Worm (Caenorhabditis elegans) whole organism, midembryonic: ENCODE data around the gene dgk-2.

Source experiments
- T22C8.4 ChIP-seq: fragments of 200-800 bp; sonication (Bioruptor generic); IDR thresholded peaks from 2 replicates; pipeline ENCODE4 v1.3.6; 2022; ENCODE audit warnings: missing genetic modification characterization, missing compliant biosample characterization
- cog-1 ChIP-seq: sonication (generic microtip); optimal IDR thresholded peaks from 2 replicates; lab custom pipeline; 2016; ENCODE audit warnings: missing genetic modification characterization, missing compliant biosample characterization
- flt-1 ChIP-seq: fragments of 200-800 bp; sonication (Bioruptor generic); IDR thresholded peaks from 2 replicates; pipeline ENCODE4 v1.3.6; 2022; ENCODE audit warnings: missing genetic modification characterization, missing compliant biosample characterization
- klf-2 ChIP-seq: fragments of 200-800 bp; sonication (Bioruptor generic); conservative IDR thresholded peaks from 2 replicates; pipeline ENCODE4 v1.3.6; 2022; ENCODE audit warnings: missing genetic modification reagents, missing genetic modification characterization, missing compliant biosample characterization
- med-1 ChIP-seq: sonication (generic microtip); optimal IDR thresholded peaks from 2 replicates; lab custom pipeline; 2017; ENCODE audit warnings: missing genetic modification characterization, mild to moderate bottlenecking, missing compliant biosample characterization, antibody characterized with exemption, missing genetic modification reagents; ENCODE audit not compliant: insufficient read depth
- ref-1 ChIP-seq: fragments of 200-800 bp; sonication (Bioruptor generic); conservative IDR thresholded peaks from 2 replicates; pipeline ENCODE4 v1.3.6; 2022; ENCODE audit warnings: missing genetic modification reagents, missing genetic modification characterization, missing compliant biosample characterization
- tab-1 ChIP-seq: fragments of 200-800 bp; sonication (Bioruptor generic); IDR thresholded peaks from 2 replicates; pipeline ENCODE4 v1.3.6; 2022; ENCODE audit warnings: missing genetic modification characterization, missing compliant biosample characterization
- ztf-23 ChIP-seq: fragments of 200-800 bp; sonication (Bioruptor generic); IDR thresholded peaks from 2 replicates; pipeline ENCODE4 v1.3.6; 2022; ENCODE audit warnings: missing genetic modification reagents, missing genetic modification characterization, missing compliant biosample characterization
- ztf-29 ChIP-seq: fragments of 200-800 bp; sonication (Bioruptor generic); IDR thresholded peaks from 2 replicates; pipeline ENCODE4 v1.3.6; 2022; ENCODE audit warnings: missing genetic modification reagents, missing genetic modification characterization, missing compliant biosample characterization

dgk-2 gene

DNA sequence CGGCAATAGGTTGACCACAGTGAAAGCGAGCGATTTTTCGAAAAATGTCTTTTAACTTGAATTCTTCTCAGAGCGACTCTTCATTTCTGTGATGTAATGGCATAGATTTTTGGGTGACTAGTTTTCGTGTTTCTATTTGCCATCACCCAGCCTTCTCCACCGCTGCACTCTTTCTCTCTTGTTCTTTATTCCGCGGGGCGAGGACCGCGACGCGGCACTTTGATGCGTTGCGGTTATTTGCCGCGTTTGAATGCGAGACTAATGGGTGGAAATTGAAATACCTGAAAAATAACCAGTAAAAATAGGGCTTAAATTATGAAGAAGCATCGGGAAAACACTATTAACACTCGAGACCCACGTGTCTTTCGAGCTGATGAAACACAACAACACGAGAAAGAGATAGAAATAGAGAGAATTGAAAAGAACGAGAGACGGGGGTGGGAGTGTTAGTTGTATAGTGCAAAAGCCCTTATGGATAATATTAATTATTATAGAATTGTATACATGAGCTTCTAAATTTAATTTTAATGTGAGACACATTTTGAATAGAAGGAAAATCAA is at the start of gene dgk-2:
TSS of gene dgk-2 (minus strand) at position 281 of the 561 bp plus-strand sequence.
- TF ChIP-seq cog-1, result no peak
- no peak for TF ChIP-seq ztf-23
- TF ChIP-seq klf-2 (GFP tag; lab: Robert Waterston, UW), result no peak
- TF ChIP-seq flt-1 (GFP tag; lab: Robert Waterston, UW), result 0 out of 2 replicates have a peak, but pooled peaks have one; percentile 49

DNA sequence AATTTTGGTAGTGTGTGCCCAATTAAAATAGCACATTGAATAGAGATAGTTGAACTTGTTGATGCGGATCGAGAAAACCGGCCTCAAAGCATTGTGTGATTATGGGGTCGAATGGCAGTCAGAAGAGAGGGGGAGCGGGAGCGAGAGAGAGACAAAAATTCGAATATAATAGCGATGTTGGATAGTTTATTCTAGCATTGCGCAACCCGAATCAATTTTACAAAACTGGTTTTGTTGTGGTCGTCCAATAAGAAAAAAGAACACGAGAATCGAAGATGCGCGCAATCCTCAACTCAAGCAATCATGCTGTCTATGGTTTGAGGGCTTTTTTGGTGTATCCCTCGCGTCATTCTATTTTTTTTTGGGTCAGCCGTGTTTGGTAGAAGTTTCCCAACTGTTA is 49.3 kb upstream of the dgk-2 start:
- no peak for TF ChIP-seq klf-2 (GFP tag; lab: Robert Waterston, UW)
- no peak for TF ChIP-seq ztf-23
- TF ChIP-seq cog-1, result no peak
- no peak for TF ChIP-seq T22C8.4 (GFP tag; lab: Robert Waterston, UW)
- no peak for TF ChIP-seq ztf-29 (GFP tag; lab: Robert Waterston, UW)
- no peak for TF ChIP-seq tab-1 (GFP tag; lab: Robert Waterston, UW)
- no peak for TF ChIP-seq med-1
- TF ChIP-seq ref-1 (GFP tag; lab: Robert Waterston, UW), result no peak
- TF ChIP-seq flt-1 (GFP tag; lab: Robert Waterston, UW), result no peak

DNA sequence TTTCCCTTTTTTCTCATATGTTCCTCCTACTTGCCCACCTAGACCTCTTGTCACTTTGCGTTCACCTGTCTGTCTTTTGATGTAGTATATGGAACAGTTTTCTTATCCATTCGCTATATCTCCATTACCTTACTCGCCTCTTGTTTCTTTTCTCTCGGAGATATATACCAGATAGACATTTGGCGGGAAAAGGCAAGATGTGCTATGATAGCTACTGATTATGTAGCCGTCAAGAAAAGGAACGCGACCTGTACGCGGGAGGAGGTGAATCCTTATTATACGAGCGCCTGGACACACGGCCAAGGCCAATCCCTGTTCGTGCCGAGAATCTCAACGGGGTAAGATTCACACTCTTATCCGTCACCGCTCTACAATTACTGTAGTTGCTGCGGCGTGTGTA is 48.8 kb upstream of the dgk-2 start:
- TF ChIP-seq flt-1 (GFP tag; lab: Robert Waterston, UW) (no peak), T22C8.4 (GFP tag; lab: Robert Waterston, UW) (no peak), tab-1 (GFP tag; lab: Robert Waterston, UW) (no peak), ztf-23 (no peak), klf-2 (GFP tag; lab: Robert Waterston, UW) (no peak), ref-1 (GFP tag; lab: Robert Waterston, UW) (no peak), cog-1 (no peak), ztf-29 (GFP tag; lab: Robert Waterston, UW) (no peak), med-1 (no peak)

DNA sequence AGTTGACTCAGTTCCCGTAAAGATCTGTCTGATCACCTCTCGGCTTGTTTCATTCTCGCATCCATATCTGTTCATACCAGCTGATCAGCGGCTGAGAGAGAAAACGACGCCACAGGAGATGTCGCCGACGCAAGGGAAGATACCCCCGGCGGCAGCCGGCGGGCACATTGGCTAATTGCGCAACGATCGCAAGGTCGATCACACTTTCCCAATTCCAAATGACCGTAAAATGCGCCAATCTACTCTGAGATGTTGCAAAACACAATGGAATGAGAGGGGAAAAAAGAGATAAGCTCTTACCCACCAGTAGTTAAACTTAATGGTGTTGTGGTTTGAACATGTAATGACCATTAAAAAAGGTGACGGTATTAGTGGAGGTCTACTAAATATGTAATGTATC is 46.8 kb upstream of the dgk-2 start:
- TF ChIP-seq ztf-23 (no peak), T22C8.4 (GFP tag; lab: Robert Waterston, UW) (no peak)

ce11 chrX:4549853-4550596 is 45.8 kb upstream of the dgk-2 start, which contains the start of gene C07A12.18:
Gene C07A12.18 (minus strand): TSS chrX:4549903.
- TF ChIP-seq flt-1 (GFP tag; lab: Robert Waterston, UW), result no peak
- TF ChIP-seq ztf-29 (GFP tag; lab: Robert Waterston, UW), result no peak
- TF ChIP-seq ztf-23, result no peak
- TF ChIP-seq cog-1, result no peak
- no peak for TF ChIP-seq ref-1 (GFP tag; lab: Robert Waterston, UW)
- TF ChIP-seq klf-2 (GFP tag; lab: Robert Waterston, UW), result no peak
- TF ChIP-seq tab-1 (GFP tag; lab: Robert Waterston, UW), result no peak
- TF ChIP-seq T22C8.4 (GFP tag; lab: Robert Waterston, UW), result no peak
- no peak for TF ChIP-seq med-1

ce11 chrX:4548929-4549328 is 44.7 kb upstream of the dgk-2 start:
- no peak for TF ChIP-seq med-1
- TF ChIP-seq cog-1, result no peak
- no peak for TF ChIP-seq flt-1 (GFP tag; lab: Robert Waterston, UW)
- no peak for TF ChIP-seq tab-1 (GFP tag; lab: Robert Waterston, UW)
- no peak for TF ChIP-seq ref-1 (GFP tag; lab: Robert Waterston, UW)

ce11 chrX:4544543-4544942 is 40.4 kb upstream of the dgk-2 start, which contains the start of gene C07A12.2:
Gene C07A12.2 (plus strand): TSS chrX:4544843.
- TF ChIP-seq ztf-29 (GFP tag; lab: Robert Waterston, UW), result no peak
- TF ChIP-seq T22C8.4 (GFP tag; lab: Robert Waterston, UW), result no peak
- TF ChIP-seq ztf-23, result no peak
- no peak for TF ChIP-seq med-1
- no peak for TF ChIP-seq klf-2 (GFP tag; lab: Robert Waterston, UW)
- TF ChIP-seq ref-1 (GFP tag; lab: Robert Waterston, UW), result no peak
- no peak for TF ChIP-seq cog-1
- TF ChIP-seq flt-1 (GFP tag; lab: Robert Waterston, UW), result no peak
- TF ChIP-seq tab-1 (GFP tag; lab: Robert Waterston, UW), result no peak

ce11 chrX:4534112-4534511 is 29.9 kb upstream of the dgk-2 start:
- TF ChIP-seq flt-1 (GFP tag; lab: Robert Waterston, UW), result no peak
- no peak for TF ChIP-seq tab-1 (GFP tag; lab: Robert Waterston, UW)
- TF ChIP-seq ztf-23, result no peak

DNA sequence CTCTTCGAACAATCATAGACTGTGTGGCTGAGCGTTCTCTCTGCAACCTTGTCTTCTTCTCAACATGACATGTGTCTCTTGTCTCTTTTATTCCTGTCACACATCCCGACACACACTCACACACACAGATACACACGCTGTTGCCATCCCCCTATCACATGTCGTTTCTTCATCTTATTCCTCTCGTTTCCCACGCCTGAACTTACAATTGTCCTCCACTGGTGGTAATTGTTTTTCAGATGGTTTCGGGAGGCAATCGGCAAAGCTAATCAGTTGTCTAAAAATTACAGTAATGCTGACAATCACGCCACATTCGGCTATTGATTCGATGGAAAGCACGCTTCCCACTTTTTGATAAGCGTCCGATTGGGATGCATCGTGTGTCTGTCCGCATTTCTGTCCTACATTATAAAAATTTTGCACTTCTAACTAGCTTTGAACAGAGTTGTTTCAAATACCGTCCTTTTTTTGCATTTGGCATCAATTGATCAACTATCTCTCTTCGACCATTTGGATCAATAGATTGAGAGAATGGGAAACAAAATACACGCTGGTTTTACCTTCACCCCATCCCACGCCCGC is 28.1 kb upstream of the dgk-2 start, which contains the start of gene nhr-35:
TSS of gene nhr-35 (plus strand) at position 532 of the 582 bp plus-strand sequence.
- no peak for TF ChIP-seq ztf-29 (GFP tag; lab: Robert Waterston, UW)
- no peak for TF ChIP-seq tab-1 (GFP tag; lab: Robert Waterston, UW)
- no peak for TF ChIP-seq ztf-23
- no peak for TF ChIP-seq ref-1 (GFP tag; lab: Robert Waterston, UW)

DNA sequence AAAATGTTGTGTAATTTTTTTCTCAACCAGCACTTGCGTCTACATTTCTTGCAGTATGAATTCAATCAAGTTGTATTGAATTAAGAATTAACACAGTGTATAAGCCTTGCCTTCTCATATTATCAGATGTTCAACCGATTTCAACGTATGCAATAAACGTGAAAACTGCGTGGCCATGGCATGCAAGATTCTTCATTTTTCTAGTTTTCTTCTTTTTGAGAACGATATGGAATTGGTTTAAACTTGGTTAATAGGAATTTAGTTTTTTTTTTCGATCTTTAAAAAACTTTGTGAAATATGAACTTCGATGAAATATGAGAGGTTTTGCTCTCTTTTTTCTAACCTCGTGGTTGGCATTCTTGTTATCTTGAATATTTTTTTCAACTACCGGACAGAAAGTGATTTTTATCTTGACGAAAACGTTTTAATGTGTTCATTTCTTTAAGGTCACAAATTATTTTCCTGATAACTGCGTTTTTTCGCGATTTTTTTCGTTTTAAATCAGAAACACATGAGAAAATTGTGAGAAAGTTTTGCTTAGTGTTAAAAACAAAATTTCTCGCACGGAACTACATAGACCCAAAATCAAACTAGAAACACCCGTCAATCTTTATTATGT is 26.3 kb upstream of the dgk-2 start:
- no peak for TF ChIP-seq ztf-23
- no peak for TF ChIP-seq med-1
- no peak for TF ChIP-seq T22C8.4 (GFP tag; lab: Robert Waterston, UW)
- TF ChIP-seq tab-1 (GFP tag; lab: Robert Waterston, UW), result no peak
- TF ChIP-seq cog-1, result no peak
- TF ChIP-seq ztf-29 (GFP tag; lab: Robert Waterston, UW), result no peak
- TF ChIP-seq ref-1 (GFP tag; lab: Robert Waterston, UW), result no peak
- TF ChIP-seq klf-2 (GFP tag; lab: Robert Waterston, UW), result no peak
- no peak for TF ChIP-seq flt-1 (GFP tag; lab: Robert Waterston, UW)
